Worm (Caenorhabditis elegans): ENCODE results near the gene W07A12.8.

- TF ChIP-seq W03F9.2 (tag; optimal IDR thresholded peaks at IDR 0.05) (no peak), him-1 (tag; optimal IDR thresholded peaks at IDR 0.05) (no peak), dao-5 (tag; optimal IDR thresholded peaks at IDR 0.05) (no peak)
Observed at ce11 chrII:9120813-9121554, 44.6 kb downstream of the W07A12.8 start.

Data from whole organism, L4/young adult.